Worm (Caenorhabditis elegans): ENCODE measurements around the gene C43F9.11.

C43F9.11 gene

ce11 chrIV:10609920-10610319, 13.3 kb downstream of the C43F9.11 start:
- no peak for TF ChIP-seq lsy-2 (tag; optimal IDR thresholded peaks at IDR 0.05)
- TF ChIP-seq nhr-76 (tag; optimal IDR thresholded peaks at IDR 0.05), result no peak
- no peak for TF ChIP-seq snpc-4 (tag; optimal IDR thresholded peaks at IDR 0.05)
- TF ChIP-seq bed-3 (GFP tag; optimal IDR thresholded peaks at IDR 0.05), result no peak
- TF ChIP-seq elt-1 (tag; optimal IDR thresholded peaks at IDR 0.05; ENCODE audit: borderline replicate concordance, insufficient read depth), result no peak
- TF ChIP-seq drap-1 (GFP tag; optimal IDR thresholded peaks at IDR 0.05), result no peak
- TF ChIP-seq mab-5 (tag; optimal IDR thresholded peaks at IDR 0.05), result no peak

- no peak for TF ChIP-seq ceh-83 (GFP tag; optimal IDR thresholded peaks at IDR 0.05)
- no peak for TF ChIP-seq elt-3 (tag; optimal IDR thresholded peaks at IDR 0.05)
- TF ChIP-seq nhr-237 (tag; optimal IDR thresholded peaks at IDR 0.05), result no peak
- TF ChIP-seq pha-4 (tag; optimal IDR thresholded peaks at IDR 0.05), result no peak
- TF ChIP-seq sptf-1 (tag; optimal IDR thresholded peaks at IDR 0.05), result no peak
- TF ChIP-seq blmp-1 (tag; optimal IDR thresholded peaks at IDR 0.05), result no peak
- no peak for TF ChIP-seq snpc-4 (tag; optimal IDR thresholded peaks at IDR 0.05)
- TF ChIP-seq ces-1 (GFP tag; optimal IDR thresholded peaks at IDR 0.05), result no peak
- no peak for TF ChIP-seq tbx-8 (GFP tag; optimal IDR thresholded peaks at IDR 0.05)
- no peak for TF ChIP-seq drap-1 (GFP tag; optimal IDR thresholded peaks at IDR 0.05)
These were observed 15.7 kb downstream of the C43F9.11 start for ce11 chrIV:10612281-10612680.

- no peak for TF ChIP-seq elt-1 (tag; optimal IDR thresholded peaks at IDR 0.05; ENCODE audit: borderline replicate concordance, insufficient read depth)
- no peak for TF ChIP-seq sptf-1 (tag; optimal IDR thresholded peaks at IDR 0.05)
- no peak for TF ChIP-seq ztf-11 (tag; optimal IDR thresholded peaks at IDR 0.05)
- TF ChIP-seq mep-1 (tag; optimal IDR thresholded peaks at IDR 0.05), result no peak
- no peak for TF ChIP-seq blmp-1 (tag; optimal IDR thresholded peaks at IDR 0.05)
- no peak for TF ChIP-seq nhr-2 (tag; optimal IDR thresholded peaks at IDR 0.05)
- no peak for TF ChIP-seq unc-62 (GFP tag; optimal IDR thresholded peaks at IDR 0.05)
- no peak for TF ChIP-seq unc-120 (tag; optimal IDR thresholded peaks at IDR 0.05; ENCODE audit: poor library complexity, severe bottlenecking)
- TF ChIP-seq unc-39 (tag; optimal IDR thresholded peaks at IDR 0.05), result no peak
- TF ChIP-seq mls-2 (tag; optimal IDR thresholded peaks at IDR 0.05), result no peak
- TF ChIP-seq ces-1 (GFP tag; optimal IDR thresholded peaks at IDR 0.05), result no peak
- no peak for TF ChIP-seq snpc-4 (tag; optimal IDR thresholded peaks at IDR 0.05)
- no peak for TF ChIP-seq bed-3 (GFP tag; optimal IDR thresholded peaks at IDR 0.05)
- no peak for TF ChIP-seq cnd-1 (tag; optimal IDR thresholded peaks at IDR 0.05)
- TF ChIP-seq nhr-12 (tag; optimal IDR thresholded peaks at IDR 0.05), result no peak
- TF ChIP-seq flh-1 (GFP tag; optimal IDR thresholded peaks at IDR 0.05), result no peak
- TF ChIP-seq ceh-83 (GFP tag; optimal IDR thresholded peaks at IDR 0.05), result no peak
These were observed 18.4 kb downstream of the C43F9.11 start, which contains the start of gene ptr-14 for ce11 chrIV:10614918-10615477. Gene ptr-14, plus strand, starts transcription at chrIV:10615427.

- TF ChIP-seq ces-1 (GFP tag; optimal IDR thresholded peaks at IDR 0.05) (no peak), blmp-1 (tag; optimal IDR thresholded peaks at IDR 0.05) (no peak), snpc-4 (tag; optimal IDR thresholded peaks at IDR 0.05) (no peak), lin-13 (tag; optimal IDR thresholded peaks at IDR 0.05) (no peak), elt-1 (tag; optimal IDR thresholded peaks at IDR 0.05; ENCODE audit: borderline replicate concordance, insufficient read depth) (no peak), ceh-39 (tag; optimal IDR thresholded peaks at IDR 0.05) (no peak), nhr-12 (tag; optimal IDR thresholded peaks at IDR 0.05) (no peak), nhr-237 (tag; optimal IDR thresholded peaks at IDR 0.05) (no peak)
These were observed 19.8 kb downstream of the C43F9.11 start for ce11 chrIV:10616366-10616765.

ce11 chrIV:10617099-10617498, 20.5 kb downstream of the C43F9.11 start:
- TF ChIP-seq ceh-83 (GFP tag; optimal IDR thresholded peaks at IDR 0.05), result no peak
- TF ChIP-seq nhr-237 (tag; optimal IDR thresholded peaks at IDR 0.05), result no peak
- TF ChIP-seq lin-32 (GFP tag; optimal IDR thresholded peaks at IDR 0.05), result no peak
- no peak for TF ChIP-seq sem-2 (GFP tag; optimal IDR thresholded peaks at IDR 0.05)
- no peak for TF ChIP-seq blmp-1 (tag; optimal IDR thresholded peaks at IDR 0.05)
- TF ChIP-seq unc-62 (GFP tag; optimal IDR thresholded peaks at IDR 0.05), result no peak
- no peak for TF ChIP-seq unc-120 (tag; optimal IDR thresholded peaks at IDR 0.05; ENCODE audit: poor library complexity, severe bottlenecking)
- no peak for TF ChIP-seq cnd-1 (tag; optimal IDR thresholded peaks at IDR 0.05)
- TF ChIP-seq lsy-2 (tag; optimal IDR thresholded peaks at IDR 0.05), result no peak
- no peak for TF ChIP-seq mls-2 (tag; optimal IDR thresholded peaks at IDR 0.05)
- TF ChIP-seq sptf-1 (tag; optimal IDR thresholded peaks at IDR 0.05), result no peak
- TF ChIP-seq ceh-43 (GFP tag; optimal IDR thresholded peaks at IDR 0.05), result no peak
- TF ChIP-seq nhr-28 (tag; optimal IDR thresholded peaks at IDR 0.05), result no peak
- TF ChIP-seq zip-8 (tag; optimal IDR thresholded peaks at IDR 0.05), result no peak

All from whole organism, mixed stage, embryonic.